Worm (Caenorhabditis elegans) whole organism, L1 larva: Measurements from ENCODE around the gene F09C8.1.

Experiments
- C04F5.9 ChIP-seq: sonication (generic microtip); optimal IDR thresholded peaks from 2 replicates; lab custom pipeline; 2016; ENCODE audit warnings: missing genetic modification characterization, missing compliant biosample characterization
- C16A3.4 ChIP-seq: fragments of 150-350 bp; optimal IDR thresholded peaks from 2 replicates; lab custom pipeline; 2014; ENCODE audit warnings: missing biosample characterization, missing genetic modification characterization
- F16B12.6 ChIP-seq: fragments of 150-350 bp; optimal IDR thresholded peaks from 2 replicates; lab custom pipeline; 2014; ENCODE audit warnings: missing biosample characterization, missing genetic modification characterization
- aha-1 ChIP-seq: fragments of 150-350 bp; optimal IDR thresholded peaks from 2 replicates; lab custom pipeline; 2014; ENCODE audit warnings: missing biosample characterization, missing genetic modification characterization
- aly-2 ChIP-seq: fragments of 150-350 bp; optimal IDR thresholded peaks from 2 replicates; lab custom pipeline; 2014; ENCODE audit warnings: missing biosample characterization, missing genetic modification characterization
- ama-1 ChIP-seq: fragments of 150-350 bp; optimal IDR thresholded peaks from 2 replicates; lab custom pipeline; 2014
- ceh-8 ChIP-seq: fragments of 200-800 bp; sonication (Bioruptor generic); optimal IDR thresholded peaks from 2 replicates; lab custom pipeline; 2018; ENCODE audit warnings: mild to moderate bottlenecking, missing genetic modification characterization, moderate library complexity, missing compliant biosample characterization
- ceh-82 ChIP-seq, 3 experiments: fragments of 150-350 bp in 1 of 3; sonication (generic microtip) in 2 of 3; optimal IDR thresholded peaks; 2 replicates each; lab custom pipeline; 2014 to 2017; ENCODE audit warnings: missing biosample characterization in 3 of 3, missing genetic modification characterization in 3 of 3
- ceh-88 ChIP-seq: fragments of 200-800 bp; sonication (Bioruptor generic); IDR thresholded peaks from 2 replicates; pipeline ENCODE4 v1.3.6; 2022; ENCODE audit warnings: missing genetic modification characterization, missing compliant biosample characterization
- dpl-1 ChIP-seq, 3 experiments: fragments of 150-350 bp in 2 of 3; sonication (generic microtip) in 1 of 3; optimal IDR thresholded peaks; 2 replicates each; lab custom pipeline; 2014 to 2017; ENCODE audit warnings: missing biosample characterization in 3 of 3, missing genetic modification characterization in 3 of 3, missing genetic modification reagents in 3 of 3
- egl-13 ChIP-seq: sonication (generic microtip); optimal IDR thresholded peaks from 2 replicates; lab custom pipeline; 2016; ENCODE audit warnings: missing genotype, missing genetic modification reagents, missing genetic modification characterization, missing compliant biosample characterization
- egl-27 ChIP-seq, 2 experiments: fragments of 150-350 bp in 1 of 2; sonication (generic microtip); optimal IDR thresholded peaks; 3 replicates each; lab custom pipeline; 2017 to 2018; ENCODE audit warnings: missing biosample characterization in 2 of 2, missing genetic modification characterization in 2 of 2, missing genetic modification reagents in 2 of 2
- elt-2 ChIP-seq: sonication (generic microtip); optimal IDR thresholded peaks from 2 replicates; lab custom pipeline; 2016; ENCODE audit warnings: missing genetic modification characterization, mild to moderate bottlenecking, inconsistent platforms, missing compliant biosample characterization, missing genetic modification reagents
- ets-5 ChIP-seq: fragments of 200-800 bp; sonication (Bioruptor generic); IDR thresholded peaks from 2 replicates; pipeline ENCODE4 v1.3.6; 2022; ENCODE audit warnings: missing genetic modification characterization, missing compliant biosample characterization
- fkh-10 ChIP-seq: sonication (generic microtip); optimal IDR thresholded peaks from 2 replicates; lab custom pipeline; 2017; ENCODE audit warnings: missing biosample characterization, missing genetic modification reagents, missing genetic modification characterization
- fkh-8 ChIP-seq: sonication (generic microtip); optimal IDR thresholded peaks from 2 replicates; lab custom pipeline; 2016; ENCODE audit warnings: mild to moderate bottlenecking, missing genetic modification characterization, missing compliant biosample characterization
- fos-1 ChIP-seq: fragments of 150-350 bp; optimal IDR thresholded peaks from 2 replicates; lab custom pipeline; 2014; ENCODE audit warnings: missing biosample characterization, missing genetic modification characterization
- hpl-2 ChIP-seq: fragments of 150-350 bp; optimal IDR thresholded peaks from 2 replicates; lab custom pipeline; 2014; ENCODE audit warnings: missing biosample characterization, missing genetic modification reagents, missing genetic modification characterization
- irx-1 ChIP-seq: sonication (generic microtip); optimal IDR thresholded peaks from 2 replicates; lab custom pipeline; 2016; ENCODE audit warnings: missing genetic modification characterization, missing compliant biosample characterization
- jun-1 ChIP-seq: fragments of 150-350 bp; optimal IDR thresholded peaks from 2 replicates; lab custom pipeline; 2014; ENCODE audit warnings: missing biosample characterization, missing genetic modification reagents, missing genetic modification characterization
- lin-14 ChIP-seq: fragments of 200-800 bp; sonication (Bioruptor generic); optimal IDR thresholded peaks from 2 replicates; lab custom pipeline; 2018; ENCODE audit warnings: mild to moderate bottlenecking, missing genetic modification characterization, moderate library complexity, missing compliant biosample characterization
- lin-35 ChIP-seq, 2 experiments: fragments of 150-350 bp; optimal IDR thresholded peaks; 2 replicates each; lab custom pipeline; 2014; ENCODE audit warnings: missing biosample characterization in 2 of 2, missing genetic modification characterization in 2 of 2, missing genetic modification reagents in 2 of 2
- lin-39 ChIP-seq: fragments of 150-350 bp; optimal IDR thresholded peaks from 2 replicates; lab custom pipeline; 2014; ENCODE audit warnings: missing biosample characterization, missing genetic modification reagents, missing genetic modification characterization
- lsy-2 ChIP-seq, 2 experiments: fragments of 150-350 bp; optimal IDR thresholded peaks; 2 replicates each; lab custom pipeline; 2014; ENCODE audit warnings: missing biosample characterization in 2 of 2, missing genetic modification characterization in 2 of 2
- mdl-1 ChIP-seq, 2 experiments: fragments of 150-350 bp; optimal IDR thresholded peaks; 2 replicates each; lab custom pipeline; 2014 to 2017; ENCODE audit warnings: missing biosample characterization in 2 of 2, missing genetic modification characterization in 2 of 2, inconsistent platforms in 1 of 2
- mep-1 ChIP-seq: fragments of 150-350 bp; optimal IDR thresholded peaks from 2 replicates; lab custom pipeline; 2014; ENCODE audit warnings: missing biosample characterization, missing genetic modification characterization
- nhr-11 ChIP-seq: fragments of 150-350 bp; optimal IDR thresholded peaks from 2 replicates; lab custom pipeline; 2014; ENCODE audit warnings: missing biosample characterization, missing genetic modification characterization
- nhr-19 ChIP-seq: fragments of 200-800 bp; sonication (Bioruptor generic); conservative IDR thresholded peaks from 2 replicates; pipeline ENCODE4 v1.3.6; 2022; ENCODE audit warnings: missing genetic modification characterization, missing compliant biosample characterization
- nhr-20 ChIP-seq: sonication (generic microtip); optimal IDR thresholded peaks from 2 replicates; lab custom pipeline; 2016; ENCODE audit warnings: mild to moderate bottlenecking, missing genetic modification characterization, missing compliant biosample characterization
- nhr-47 ChIP-seq: sonication (generic microtip); optimal IDR thresholded peaks from 2 replicates; lab custom pipeline; 2016; ENCODE audit warnings: mild to moderate bottlenecking, missing genetic modification characterization, moderate library complexity, missing compliant biosample characterization
- nhr-71 ChIP-seq: sonication (generic microtip); optimal IDR thresholded peaks from 2 replicates; lab custom pipeline; 2016; ENCODE audit warnings: mild to moderate bottlenecking, missing genetic modification characterization, moderate library complexity, missing compliant biosample characterization
- nhr-77 ChIP-seq: fragments of 150-350 bp; optimal IDR thresholded peaks from 2 replicates; lab custom pipeline; 2014; ENCODE audit warnings: missing biosample characterization, missing genetic modification characterization
- nhr-90 ChIP-seq: sonication (generic microtip); optimal IDR thresholded peaks from 2 replicates; lab custom pipeline; 2016; ENCODE audit warnings: mild to moderate bottlenecking, missing genetic modification characterization, missing compliant biosample characterization; ENCODE audit not compliant: poor library complexity
- pax-3 ChIP-seq: fragments of 200-800 bp; sonication (Bioruptor generic); optimal IDR thresholded peaks from 2 replicates; lab custom pipeline; 2018; ENCODE audit warnings: mild to moderate bottlenecking, missing genetic modification characterization, moderate library complexity, missing compliant biosample characterization
- skn-1 ChIP-seq: fragments of 150-350 bp; optimal IDR thresholded peaks from 2 replicates; lab custom pipeline; 2014; ENCODE audit warnings: missing biosample characterization, missing genetic modification characterization
- snpc-4 ChIP-seq: fragments of 150-350 bp; optimal IDR thresholded peaks from 2 replicates; lab custom pipeline; 2014; ENCODE audit warnings: missing biosample characterization, missing genetic modification characterization
- snu-23 ChIP-seq: sonication (generic microtip); optimal IDR thresholded peaks from 2 replicates; lab custom pipeline; 2016; ENCODE audit warnings: missing genetic modification characterization, missing compliant biosample characterization
- sox-4 ChIP-seq: sonication (generic microtip); optimal IDR thresholded peaks from 2 replicates; lab custom pipeline; 2016; ENCODE audit warnings: missing genetic modification characterization, missing compliant biosample characterization
- sptf-1 ChIP-seq: fragments of 150-350 bp; optimal IDR thresholded peaks from 2 replicates; lab custom pipeline; 2014; ENCODE audit warnings: missing biosample characterization, missing genetic modification characterization
- sup-37 ChIP-seq: fragments of 200-800 bp; sonication (Bioruptor generic); optimal IDR thresholded peaks from 2 replicates; lab custom pipeline; 2018; ENCODE audit warnings: mild to moderate bottlenecking, missing genetic modification characterization, missing compliant biosample characterization
- swsn-7 ChIP-seq: sonication (generic microtip); optimal IDR thresholded peaks from 2 replicates; lab custom pipeline; 2016; ENCODE audit warnings: missing genetic modification characterization, missing compliant biosample characterization
- tbx-2 ChIP-seq: sonication (generic microtip); optimal IDR thresholded peaks from 2 replicates; lab custom pipeline; 2016; ENCODE audit warnings: missing genetic modification characterization, missing compliant biosample characterization
- unc-130 ChIP-seq: fragments of 150-350 bp; optimal IDR thresholded peaks from 2 replicates; lab custom pipeline; 2017; ENCODE audit warnings: missing biosample characterization, missing genetic modification characterization, inconsistent platforms
- unc-62 ChIP-seq: fragments of 150-350 bp; optimal IDR thresholded peaks from 2 replicates; lab custom pipeline; 2014; ENCODE audit warnings: missing biosample characterization, missing genetic modification reagents, missing genetic modification characterization
- unc-86 ChIP-seq: sonication (generic microtip); optimal IDR thresholded peaks from 2 replicates; lab custom pipeline; 2016; ENCODE audit warnings: missing genetic modification characterization, missing compliant biosample characterization
- unc-98 ChIP-seq: fragments of 200-800 bp; sonication (Bioruptor generic); IDR thresholded peaks from 2 replicates; pipeline ENCODE4 v1.3.6; 2022; ENCODE audit warnings: missing genetic modification characterization, missing compliant biosample characterization
- xbp-1 ChIP-seq: sonication (generic microtip); optimal IDR thresholded peaks from 2 replicates; lab custom pipeline; 2016; ENCODE audit warnings: missing genetic modification characterization, missing compliant biosample characterization
- zag-1 ChIP-seq: fragments of 150-350 bp; optimal IDR thresholded peaks from 2 replicates; lab custom pipeline; 2014; ENCODE audit warnings: missing biosample characterization, missing genetic modification characterization
- zip-4 ChIP-seq: fragments of 200-800 bp; sonication (Bioruptor generic); optimal IDR thresholded peaks from 2 replicates; lab custom pipeline; 2018; ENCODE audit warnings: mild to moderate bottlenecking, missing genetic modification characterization, moderate library complexity, missing compliant biosample characterization
- ztf-11 ChIP-seq, 2 experiments: sonication (generic microtip); optimal IDR thresholded peaks; 2 replicates each; lab custom pipeline; 2016 to 2017; ENCODE audit warnings: missing genetic modification characterization in 2 of 2, missing biosample characterization in 1 of 2, missing compliant biosample characterization in 1 of 2
- ztf-4 ChIP-seq: fragments of 150-350 bp; optimal IDR thresholded peaks from 2 replicates; lab custom pipeline; 2014; ENCODE audit warnings: missing biosample characterization, missing genetic modification characterization

Gene F09C8.1

ce11 chrX:16131044-16131443 lies 32.3 kb downstream of the F09C8.1 start:
- TF ChIP-seq elt-2 (tag; lab: Kevin White, UChicago) (peak; percentile 60), ceh-8 (GFP tag; lab: Kevin White, UChicago) (no peak), unc-130 (tag; lab: Kevin White, UChicago) (no peak), egl-27 (tag; optimal IDR thresholded peaks at IDR 0.05; lab: Kevin White, UChicago) (no peak), ceh-88 (GFP tag; lab: Robert Waterston, UW) (0 out of 2 replicates have a peak, but pooled peaks have one; percentile 45), nhr-20 (peak; percentile 69), hpl-2 (no peak), tbx-2 (peak; percentile 71), mdl-1 (tag; optimal IDR thresholded peaks at IDR 0.05; lab: Kevin White, UChicago) (peak in 1 of 2 experiments; percentile 91), ets-5 (GFP tag; lab: Robert Waterston, UW) (no peak), ceh-82 (tag; optimal IDR thresholded peaks at IDR 0.05; lab: Kevin White, UChicago) (peak in 1 of 3 experiments; percentile 6), pax-3 (tag; lab: Kevin White, UChicago) (peak; percentile 30), lsy-2 (tag; optimal IDR thresholded peaks at IDR 0.05; lab: Kevin White, UChicago) (peak; percentile 17 to 41), fkh-8 (tag; lab: Kevin White, UChicago) (peak; percentile 89), unc-62 (GFP tag; lab: Kevin White, UChicago) (no peak), swsn-7 (tag; lab: Kevin White, UChicago) (peak; percentile 44), nhr-71 (tag; lab: Kevin White, UChicago) (peak; percentile 74), jun-1 (tag; lab: Kevin White, UChicago) (peak; percentile 23), sup-37 (GFP tag; lab: Kevin White, UChicago) (peak; percentile 27), C16A3.4 (tag; lab: Kevin White, UChicago) (peak; percentile 10), unc-86 (no peak), irx-1 (tag; lab: Kevin White, UChicago) (peak; percentile 6), egl-13 (tag; lab: Kevin White, UChicago) (no peak), fkh-10 (GFP tag; lab: Kevin White, UChicago) (no peak), ama-1 (lab: Kevin White, UChicago) (no peak), nhr-19 (GFP tag; lab: Robert Waterston, UW) (peak; percentile 41), nhr-47 (tag; lab: Kevin White, UChicago) (peak; percentile 47), sox-4 (tag; lab: Kevin White, UChicago) (no peak), lin-35 (GFP tag; optimal IDR thresholded peaks at IDR 0.05; lab: Kevin White, UChicago) (peak in 1 of 2 experiments; percentile 54), nhr-11 (peak; percentile 7), ztf-4 (tag; lab: Kevin White, UChicago) (no peak), mep-1 (tag; lab: Kevin White, UChicago) (peak; percentile 22), nhr-90 (tag; lab: Kevin White, UChicago) (peak; percentile 48), nhr-77 (tag; lab: Kevin White, UChicago) (peak; percentile 80), dpl-1 (GFP tag; optimal IDR thresholded peaks at IDR 0.05; lab: Kevin White, UChicago) (peak in 2 of 3 experiments; percentile 4 to 15), xbp-1 (tag; lab: Kevin White, UChicago) (peak; percentile 19), zip-4 (GFP tag; lab: Kevin White, UChicago) (peak; percentile 9), skn-1 (tag; lab: Kevin White, UChicago) (no peak), lin-14 (GFP tag; lab: Kevin White, UChicago) (peak; percentile 83), ztf-11 (tag; optimal IDR thresholded peaks at IDR 0.05; lab: Kevin White, UChicago) (no peak), snu-23 (GFP tag; lab: Kevin White, UChicago) (peak; percentile 19)

DNA sequence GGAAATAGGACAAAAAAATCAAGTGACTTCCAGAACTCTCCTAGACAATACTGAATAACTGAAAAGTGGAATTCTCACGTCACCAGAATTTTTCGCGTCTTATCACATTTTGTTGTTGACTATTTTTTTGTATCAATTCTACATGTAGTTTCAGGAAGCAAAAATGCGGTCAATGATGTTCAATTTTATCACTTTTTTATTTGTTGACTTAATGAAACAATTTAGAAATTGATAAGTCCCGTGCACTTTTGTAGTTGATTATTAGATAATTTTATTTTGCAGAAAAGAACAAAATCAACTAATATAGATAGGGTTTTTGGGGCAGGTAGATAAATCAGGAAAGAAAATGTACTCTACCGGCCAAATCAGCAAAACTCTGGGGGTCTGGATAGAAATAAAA lies 33.1 kb downstream of the F09C8.1 start:
- TF ChIP-seq pax-3 (tag; lab: Kevin White, UChicago) (no peak), nhr-20 (peak; percentile 1), lin-35 (GFP tag; optimal IDR thresholded peaks at IDR 0.05; lab: Kevin White, UChicago) (peak in 1 of 2 experiments; percentile 27), nhr-77 (tag; lab: Kevin White, UChicago) (no peak), lin-39 (tag; lab: Kevin White, UChicago) (no peak), tbx-2 (no peak), ama-1 (lab: Kevin White, UChicago) (no peak), ets-5 (GFP tag; lab: Robert Waterston, UW) (no peak), aly-2 (tag; lab: Kevin White, UChicago) (no peak), ztf-4 (tag; lab: Kevin White, UChicago) (no peak), sptf-1 (tag; lab: Kevin White, UChicago) (no peak), snpc-4 (tag; lab: Kevin White, UChicago) (no peak), aha-1 (tag; lab: Kevin White, UChicago) (no peak), nhr-71 (tag; lab: Kevin White, UChicago) (peak; percentile 2), F16B12.6 (no peak), elt-2 (tag; lab: Kevin White, UChicago) (peak; percentile 70), zag-1 (no peak), sox-4 (tag; lab: Kevin White, UChicago) (no peak), unc-98 (GFP tag; lab: Robert Waterston, UW) (no peak), fos-1 (tag; lab: Kevin White, UChicago) (no peak), hpl-2 (no peak), C04F5.9 (tag; lab: Kevin White, UChicago) (no peak)
